Worm (Caenorhabditis elegans): ENCODE measurements around the gene R10D12.6.
A peak's percentile ranks its signal among the peaks of the same experiment; 100 is the strongest.

R10D12.6 gene

DNA sequence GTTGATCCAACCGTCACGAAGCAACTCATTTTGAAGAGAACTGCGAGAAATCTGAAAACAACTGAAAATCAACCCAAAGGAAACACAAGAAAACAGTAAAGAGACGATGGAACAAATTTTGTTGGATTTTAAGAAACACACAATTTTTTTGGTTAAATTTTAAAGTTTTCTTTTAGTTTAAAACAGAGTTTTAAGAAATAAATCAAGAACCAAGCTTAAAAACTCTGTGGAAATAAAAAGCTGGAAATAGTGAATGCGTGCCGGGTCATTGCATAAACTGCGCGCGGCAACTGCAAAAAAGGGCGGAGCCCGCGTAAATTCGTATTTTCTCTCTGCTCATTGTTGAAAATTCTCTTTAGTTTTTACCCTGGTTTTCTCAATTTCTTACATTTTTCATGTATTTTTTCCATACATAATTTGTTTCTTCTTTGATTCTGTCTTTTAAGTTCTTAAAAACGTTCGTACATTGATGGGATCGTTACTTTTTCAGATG is 12.9 kb downstream of the R10D12.6 start, which contains the start of the genes algn-13 and R10D12.13:
TSS of gene algn-13 (minus strand) at position 51 of the 493 bp plus-strand sequence.
TSS of gene R10D12.13 (plus strand) at position 491 of the 493 bp plus-strand sequence.
- TF ChIP-seq snpc-4 (tag; optimal IDR thresholded peaks at IDR 0.05) (peak; percentile 30), sma-9 (GFP tag; optimal IDR thresholded peaks at IDR 0.05) (peak; percentile 70), sma-9 (tag; optimal IDR thresholded peaks at IDR 0.05) (no peak), sem-4 (tag; optimal IDR thresholded peaks at IDR 0.05) (peak; percentile 70), gmeb-1 (tag; optimal IDR thresholded peaks at IDR 0.05) (peak; percentile 74), F13H6.1 (tag; optimal IDR thresholded peaks at IDR 0.05) (peak; percentile 64), sma-3 (GFP tag; optimal IDR thresholded peaks at IDR 0.05) (peak; percentile 48), ztf-4 (tag; optimal IDR thresholded peaks at IDR 0.05) (peak; percentile 2), lin-13 (GFP tag; optimal IDR thresholded peaks at IDR 0.05) (peak; percentile 52), mab-5 (tag; optimal IDR thresholded peaks at IDR 0.05) (peak; percentile 56), unc-55 (GFP tag; optimal IDR thresholded peaks at IDR 0.05) (peak; percentile 78), ztf-1 (GFP tag; conservative IDR thresholded peaks at IDR 0.05) (no peak), ZK546.5 (tag; optimal IDR thresholded peaks at IDR 0.05) (no peak), Y55F3AM.14 (GFP tag; optimal IDR thresholded peaks at IDR 0.05) (no peak), lsy-2 (tag; optimal IDR thresholded peaks at IDR 0.05) (peak in 1 of 2 experiments; percentile 70), lin-11 (tag; optimal IDR thresholded peaks at IDR 0.05) (peak; percentile 60), nhr-25 (tag; optimal IDR thresholded peaks at IDR 0.05) (peak; percentile 43), nhr-129 (tag; optimal IDR thresholded peaks at IDR 0.05) (peak; percentile 55), skn-1 (tag; optimal IDR thresholded peaks at IDR 0.05) (no peak), C34F6.9 (tag; optimal IDR thresholded peaks at IDR 0.05) (peak; percentile 37)

DNA sequence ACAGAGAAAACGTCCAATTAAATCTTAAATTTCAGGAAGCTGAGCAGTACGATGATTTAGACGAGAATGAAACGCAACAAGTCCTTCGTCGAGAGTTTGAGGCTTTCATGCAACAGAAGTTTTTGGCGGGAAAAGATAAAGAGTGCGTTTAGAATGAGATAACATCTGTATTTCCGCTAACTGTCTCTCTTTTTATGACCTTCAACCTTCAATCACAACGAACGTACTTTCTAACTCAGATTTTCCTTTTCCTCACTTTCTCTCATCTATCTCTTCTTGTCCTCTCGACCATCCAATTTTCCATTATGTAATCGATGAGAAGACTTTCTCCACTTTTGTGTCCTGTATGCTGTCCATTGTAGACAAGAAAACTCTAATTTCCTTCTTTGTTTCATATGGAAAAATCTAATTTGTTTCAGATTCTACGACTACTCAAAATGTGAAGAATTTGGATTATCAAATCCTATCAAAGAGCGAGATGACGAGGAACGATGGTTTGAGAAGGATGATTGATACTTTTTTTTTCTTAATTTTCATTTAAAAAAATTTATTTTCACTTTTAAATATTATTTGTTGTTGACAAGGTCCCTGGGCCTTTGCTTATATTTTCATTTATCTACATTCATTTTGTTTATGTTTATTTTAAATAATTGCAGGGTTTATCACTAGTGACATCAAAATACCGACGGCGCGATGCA is 14.3 kb downstream of the R10D12.6 start, which contains the start of gene sao-1:
TSS of gene sao-1 (plus strand) at position 648 of the 698 bp plus-strand sequence.
- TF ChIP-seq unc-55 (GFP tag; optimal IDR thresholded peaks at IDR 0.05) = no peak
- TF ChIP-seq mbf-1 (tag; optimal IDR thresholded peaks at IDR 0.05) = no peak
- no peak for TF ChIP-seq nhr-25 (tag; optimal IDR thresholded peaks at IDR 0.05)
- TF ChIP-seq blmp-1 (tag; optimal IDR thresholded peaks at IDR 0.05; ENCODE audit: insufficient read depth) = peak; percentile 98
- TF ChIP-seq lin-39 (tag; optimal IDR thresholded peaks at IDR 0.05) = no peak
- TF ChIP-seq sma-9 (GFP tag; optimal IDR thresholded peaks at IDR 0.05) = peak; percentile 13
- no peak for TF ChIP-seq sma-9 (tag; optimal IDR thresholded peaks at IDR 0.05)
- no peak for TF ChIP-seq nhr-10 (tag; optimal IDR thresholded peaks at IDR 0.05)
- no peak for TF ChIP-seq elt-1 (tag; optimal IDR thresholded peaks at IDR 0.05)

DNA sequence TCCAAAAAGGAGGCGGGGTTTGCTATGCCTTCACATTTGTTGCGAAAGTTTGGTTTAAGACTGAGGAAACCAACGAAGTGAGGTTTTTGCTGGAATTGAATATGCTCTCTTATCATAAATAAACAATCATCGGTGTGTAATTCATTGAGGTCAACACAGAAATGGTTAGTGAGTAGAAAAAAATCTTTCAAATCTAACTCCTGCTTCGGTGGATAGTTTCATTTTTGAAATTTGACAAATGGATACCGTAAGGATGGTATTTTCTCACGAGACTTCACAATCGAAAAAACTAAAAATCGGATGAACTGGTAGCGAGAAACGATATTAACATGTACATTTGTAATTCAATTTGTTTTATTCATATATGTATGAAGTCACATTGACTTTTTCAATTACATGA is 31.7 kb downstream of the R10D12.6 start, which contains the start of gene eol-1:
TSS of gene eol-1 (minus strand) at position 101 of the 400 bp plus-strand sequence.
- no peak for TF ChIP-seq lin-11 (tag; optimal IDR thresholded peaks at IDR 0.05)
- no peak for TF ChIP-seq nhr-21 (tag; optimal IDR thresholded peaks at IDR 0.05)
- TF ChIP-seq gmeb-1 (tag; optimal IDR thresholded peaks at IDR 0.05) = no peak
- no peak for TF ChIP-seq ceh-82 (tag; optimal IDR thresholded peaks at IDR 0.05)
- no peak for TF ChIP-seq nhr-237 (tag; optimal IDR thresholded peaks at IDR 0.05)
- no peak for TF ChIP-seq fos-1 (tag; optimal IDR thresholded peaks at IDR 0.05)
- no peak for TF ChIP-seq lin-39 (tag; optimal IDR thresholded peaks at IDR 0.05)
- no peak for TF ChIP-seq C34F6.9 (tag; optimal IDR thresholded peaks at IDR 0.05)
- TF ChIP-seq nhr-10 (tag; optimal IDR thresholded peaks at IDR 0.05) = no peak
- TF ChIP-seq F13H6.1 (tag; optimal IDR thresholded peaks at IDR 0.05) = no peak
- no peak for TF ChIP-seq zag-1 (tag; optimal IDR thresholded peaks at IDR 0.05)
- no peak for TF ChIP-seq crh-2 (tag; optimal IDR thresholded peaks at IDR 0.05)

DNA sequence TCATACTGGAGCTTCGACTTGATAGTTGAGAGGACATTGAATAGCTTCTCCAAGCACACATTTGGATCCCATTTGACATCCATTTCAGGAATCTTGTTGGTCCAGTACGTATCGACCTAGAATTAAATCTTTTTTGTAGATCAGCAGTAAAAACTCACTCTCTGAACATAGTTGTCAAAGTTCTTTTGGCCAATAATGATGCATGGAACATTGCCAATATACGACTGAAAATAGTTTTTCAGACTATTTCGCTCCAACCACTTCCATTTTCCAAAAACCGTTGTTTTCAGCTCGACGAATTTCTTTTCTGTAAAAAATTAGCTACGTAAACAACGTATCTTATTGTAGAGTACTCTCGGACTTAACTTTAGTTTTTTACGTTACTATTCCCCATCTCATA is 32.6 kb downstream of the R10D12.6 start:
- TF ChIP-seq mdl-1 (tag; optimal IDR thresholded peaks at IDR 0.05) (no peak), C34F6.9 (tag; optimal IDR thresholded peaks at IDR 0.05) (no peak), nhr-10 (tag; optimal IDR thresholded peaks at IDR 0.05) (no peak), lsy-2 (tag; optimal IDR thresholded peaks at IDR 0.05) (no peak), unc-62 (GFP tag; optimal IDR thresholded peaks at IDR 0.05) (no peak), mab-5 (tag; optimal IDR thresholded peaks at IDR 0.05) (no peak), ztf-11 (tag; optimal IDR thresholded peaks at IDR 0.05) (no peak)

Measured in whole organism, L2 larva.